Fruit fly (Drosophila melanogaster): ENCODE measurements around the gene CG9609.
A peak's percentile ranks its signal among the peaks of the same experiment; 100 is the strongest.

Gene CG9609

dm6 chrX:16751579-16752156, 35.1 kb downstream of the CG9609 start, which contains the start of gene goe (continued):
- TF ChIP-seq CG8359 (GFP tag; optimal IDR thresholded peaks at IDR 0.05; ENCODE audit: borderline replicate concordance), result no peak
- TF ChIP-seq CG4617 (GFP tag; optimal IDR thresholded peaks at IDR 0.05; ENCODE audit: borderline replicate concordance), result peak; percentile 25
- TF ChIP-seq CG10366 (GFP tag; IDR thresholded peaks at IDR 0.05), result peak; percentile 75
- no peak for TF ChIP-seq Deaf1 (tag; optimal IDR thresholded peaks at IDR 0.05)
- peak; percentile 75 for TF ChIP-seq CG3163 (GFP tag; optimal IDR thresholded peaks at IDR 0.05)
- TF ChIP-seq CG2199 (GFP tag; IDR thresholded peaks at IDR 0.05), result peak; percentile 81
- TF ChIP-seq pros (GFP tag; optimal IDR thresholded peaks at IDR 0.05), result no peak
- peak; percentile 58 for TF ChIP-seq Asciz (GFP tag; optimal IDR thresholded peaks at IDR 0.05)
- peak; percentile 64 for TF ChIP-seq grn (GFP tag; optimal IDR thresholded peaks at IDR 0.05)
- peak; percentile 85 for TF ChIP-seq CG15601 (tag; optimal IDR thresholded peaks at IDR 0.05)
- TF ChIP-seq grau (tag; optimal IDR thresholded peaks at IDR 0.05), result peak; percentile 76
- peak; percentile 90 for TF ChIP-seq Dbx (GFP tag; IDR thresholded peaks at IDR 0.05)
- peak; percentile 62 for TF ChIP-seq CG8089 (GFP tag; optimal IDR thresholded peaks at IDR 0.05)
- TF ChIP-seq cato (GFP tag; optimal IDR thresholded peaks at IDR 0.05; ENCODE audit: borderline replicate concordance), result peak; percentile 29
- no peak for TF ChIP-seq CG8478 (optimal IDR thresholded peaks at IDR 0.05)
- 0 out of 2 replicates have a peak, but pooled peaks have one; percentile 27 for TF ChIP-seq gsb (GFP tag; IDR thresholded peaks at IDR 0.05)
- peak; percentile 82 for TF ChIP-seq CG12942 (GFP tag; optimal IDR thresholded peaks at IDR 0.05)
- peak; percentile 95 for TF ChIP-seq bbx (GFP tag; IDR thresholded peaks at IDR 0.05; ENCODE audit: partially characterized antibody)
- peak; percentile 30 for TF ChIP-seq Ssrp (tag; optimal IDR thresholded peaks at IDR 0.05)
- peak; percentile 64 for TF ChIP-seq CG10209 (GFP tag; optimal IDR thresholded peaks at IDR 0.05)
- peak; percentile 64 for TF ChIP-seq ems (GFP tag; optimal IDR thresholded peaks at IDR 0.05)
- TF ChIP-seq CG30403 (GFP tag; optimal IDR thresholded peaks at IDR 0.05), result peak; percentile 82
- peak; percentile 82 for TF ChIP-seq CoRest (tag; optimal IDR thresholded peaks at IDR 0.05)
- peak; percentile 34 for TF ChIP-seq CG7556 (GFP tag; optimal IDR thresholded peaks at IDR 0.05)
- TF ChIP-seq aop (GFP tag; IDR thresholded peaks at IDR 0.05), result 0 out of 2 replicates have a peak, but pooled peaks have one; percentile 30
- TF ChIP-seq CG34376 (GFP tag; optimal IDR thresholded peaks at IDR 0.05), result peak; percentile 75
- TF ChIP-seq CG14014 (GFP tag; IDR thresholded peaks at IDR 0.05), result peak; percentile 85
- TF ChIP-seq CG10431 (GFP tag; optimal IDR thresholded peaks at IDR 0.05), result peak; percentile 57
- TF ChIP-seq CG2678 (tag; optimal IDR thresholded peaks at IDR 0.05), result peak; percentile 51
- peak; percentile 86 for TF ChIP-seq CG34224 (GFP tag; IDR thresholded peaks at IDR 0.05; ENCODE audit: partially characterized antibody)
- peak; percentile 66 for TF ChIP-seq CG14667 (GFP tag; IDR thresholded peaks at IDR 0.05)
- peak; percentile 68 for TF ChIP-seq tio (GFP tag; optimal IDR thresholded peaks at IDR 0.05)
- peak; percentile 80 for TF ChIP-seq CG4282 (GFP tag; optimal IDR thresholded peaks at IDR 0.05)
- TF ChIP-seq Lim3 (GFP tag; IDR thresholded peaks at IDR 0.05), result no peak
- TF ChIP-seq lmd (GFP tag; IDR thresholded peaks at IDR 0.05), result peak; percentile 73
- TF ChIP-seq tup (GFP tag; optimal IDR thresholded peaks at IDR 0.05), result no peak
- peak; percentile 45 for TF ChIP-seq CG4854 (GFP tag; optimal IDR thresholded peaks at IDR 0.05)
- peak; percentile 88 for TF ChIP-seq Xbp1 (GFP tag; optimal IDR thresholded peaks at IDR 0.05)
- TF ChIP-seq unpg (GFP tag; optimal IDR thresholded peaks at IDR 0.05), result peak; percentile 78
- peak; percentile 38 for TF ChIP-seq kay (GFP tag; optimal IDR thresholded peaks at IDR 0.05)
- peak; percentile 46 for TF ChIP-seq CG7928 (GFP tag; optimal IDR thresholded peaks at IDR 0.05)
- peak; percentile 73 for TF ChIP-seq CG11398 (GFP tag; optimal IDR thresholded peaks at IDR 0.05)
- 0 out of 2 replicates have a peak, but pooled peaks have one; percentile 32 for TF ChIP-seq danr (GFP tag; IDR thresholded peaks at IDR 0.05)
- peak; percentile 78 for TF ChIP-seq al (GFP tag; IDR thresholded peaks at IDR 0.05)
- TF ChIP-seq crol (GFP tag; IDR thresholded peaks at IDR 0.05), result no peak
- TF ChIP-seq trem (tag; optimal IDR thresholded peaks at IDR 0.05), result peak; percentile 96
- TF ChIP-seq pho (GFP tag; optimal IDR thresholded peaks at IDR 0.05), result peak; percentile 91
- peak; percentile 67 for TF ChIP-seq ap (GFP tag; IDR thresholded peaks at IDR 0.05)
- peak; percentile 70 for TF ChIP-seq NK7.1 (GFP tag; optimal IDR thresholded peaks at IDR 0.05)
- TF ChIP-seq Hr51 (GFP tag; optimal IDR thresholded peaks at IDR 0.05), result peak; percentile 61 to 87
